Fruit fly (Drosophila melanogaster) whole organism, prepupa: ENCODE measurements around the gene CG15336.

Source experiments
- CG10631 ChIP-seq: fragments of 200-800 bp; sonication (Bioruptor generic); optimal IDR thresholded peaks from 2 replicates; lab custom pipeline; 2016; ENCODE audit warnings: missing biosample characterization, missing genetic modification characterization
- CG11902 ChIP-seq: fragments of 200-800 bp; sonication (Bioruptor generic); optimal IDR thresholded peaks from 3 replicates; lab custom pipeline; 2016; ENCODE audit warnings: missing biosample characterization, missing genetic modification characterization
- CG1621 ChIP-seq: fragments of 200-800 bp; sonication (Bioruptor generic); optimal IDR thresholded peaks from 3 replicates; lab custom pipeline; 2018; ENCODE audit warnings: missing biosample characterization, mild to moderate bottlenecking, missing genetic modification characterization
- CG3032 ChIP-seq: fragments of 200-800 bp; optimal IDR thresholded peaks from 2 replicates; lab custom pipeline; 2019; ENCODE audit warnings: missing biosample characterization, mild to moderate bottlenecking, missing genetic modification characterization, moderate library complexity
- CG3919 ChIP-seq: fragments of 200-800 bp; sonication (Bioruptor generic); optimal IDR thresholded peaks from 3 replicates; lab custom pipeline; 2016; ENCODE audit warnings: missing biosample characterization, missing genetic modification characterization
- CG6163 ChIP-seq: fragments of 200-800 bp; sonication (Bioruptor generic); IDR thresholded peaks from 3 replicates; pipeline ENCODE4 v1.3.6; 2022; ENCODE audit warnings: missing biosample characterization, missing genetic modification characterization
- CG6854 ChIP-seq: fragments of 200-800 bp; sonication (Bioruptor generic); optimal IDR thresholded peaks from 2 replicates; lab custom pipeline; 2017; ENCODE audit warnings: missing biosample characterization, mild to moderate bottlenecking, missing genetic modification characterization
- CG9139 ChIP-seq: fragments of 200-800 bp; sonication (Bioruptor generic); optimal IDR thresholded peaks from 3 replicates; lab custom pipeline; 2017; ENCODE audit warnings: missing biosample characterization, mild to moderate bottlenecking, missing genetic modification characterization
- Eip78C ChIP-seq: fragments of 200-800 bp; sonication (Bioruptor generic); peaks from one replicate; lab custom pipeline; 2016; ENCODE audit warnings: missing biosample characterization, missing genetic modification characterization
- Eip93F ChIP-seq: fragments of 200-800 bp; sonication (Bioruptor generic); optimal IDR thresholded peaks from 2 replicates; lab custom pipeline; 2016; ENCODE audit warnings: missing biosample characterization, mild to moderate bottlenecking, missing genetic modification characterization
- Hr38 ChIP-seq: sonication (Bioruptor generic); optimal IDR thresholded peaks from 2 replicates; lab custom pipeline; 2016; ENCODE audit warnings: missing biosample characterization, missing genetic modification characterization
- Met ChIP-seq: fragments of 200-800 bp; sonication (Bioruptor generic); optimal IDR thresholded peaks from 3 replicates; lab custom pipeline; 2016; ENCODE audit warnings: missing biosample characterization, missing genetic modification characterization
- OdsH ChIP-seq: fragments of 200-800 bp; sonication (Bioruptor generic); optimal IDR thresholded peaks from 3 replicates; lab custom pipeline; 2016; ENCODE audit warnings: missing biosample characterization, missing genetic modification characterization
- Sox15 ChIP-seq: fragments of 200-800 bp; sonication (Bioruptor generic); optimal IDR thresholded peaks from 3 replicates; lab custom pipeline; 2016; ENCODE audit warnings: missing biosample characterization, missing genetic modification characterization
- achi ChIP-seq: fragments of 200-800 bp; sonication (Bioruptor generic); optimal IDR thresholded peaks from 3 replicates; lab custom pipeline; 2016; ENCODE audit warnings: missing biosample characterization, missing genetic modification characterization
- fd59A ChIP-seq: fragments of 200-800 bp; sonication (Bioruptor generic); optimal IDR thresholded peaks from 2 replicates; lab custom pipeline; 2017; ENCODE audit warnings: missing biosample characterization, mild to moderate bottlenecking, missing genetic modification characterization, missing genetic modification reagents
- net ChIP-seq: fragments of 200-800 bp; sonication (Bioruptor generic); optimal IDR thresholded peaks from 3 replicates; lab custom pipeline; 2016; ENCODE audit warnings: missing biosample characterization, missing genetic modification characterization
- ss ChIP-seq, 2 experiments: fragments of 200-800 bp; sonication (Bioruptor generic); optimal IDR thresholded peaks; 2 replicates in 1 of 2; 3 replicates in 1 of 2; lab custom pipeline; 2017 to 2018; ENCODE audit warnings: mild to moderate bottlenecking in 2 of 2, missing biosample characterization in 2 of 2, missing genetic modification characterization in 2 of 2, moderate library complexity in 1 of 2

Gene CG15336

DNA sequence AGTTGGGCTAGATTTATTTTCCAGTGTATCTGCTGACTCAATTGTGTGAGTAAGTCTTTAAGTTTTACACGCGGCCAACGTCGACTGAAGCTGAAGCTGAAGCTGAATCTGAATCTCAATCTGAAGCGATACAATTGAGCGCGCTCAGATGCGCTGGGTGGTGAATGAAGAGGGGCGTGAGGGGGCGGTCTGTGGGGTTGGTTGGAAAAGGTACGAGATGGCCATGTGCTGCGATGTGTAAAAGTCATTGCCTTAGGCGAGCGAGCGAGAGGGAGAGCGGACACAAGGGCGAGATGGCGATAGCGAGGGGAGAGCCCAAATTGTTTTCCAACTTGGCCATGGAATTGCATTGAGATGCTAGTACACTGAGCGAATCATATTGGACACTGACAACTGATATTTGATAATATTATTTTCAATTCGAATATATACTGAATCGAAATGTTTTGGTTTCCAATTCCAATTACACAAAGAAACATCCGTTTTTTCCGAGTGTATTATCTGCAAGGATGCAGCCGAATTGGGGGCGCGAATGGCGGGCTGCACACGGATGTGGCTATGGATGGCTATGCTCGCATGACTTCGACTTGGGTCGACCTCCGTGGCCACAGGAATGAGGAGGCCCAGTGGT, 49.0 kb downstream of the CG15336 start (continued):
- peak; percentile 36 to 39 for TF ChIP-seq ss (GFP tag; optimal IDR thresholded peaks at IDR 0.05; lab: Kevin White, UChicago)
- peak; percentile 31 for TF ChIP-seq fd59A (GFP tag; lab: Kevin White, UChicago)
- TF ChIP-seq Met = peak; percentile 80
- peak; percentile 82 for TF ChIP-seq CG3919 (GFP tag; lab: Kevin White, UChicago)
- peak; percentile 70 for TF ChIP-seq achi
- TF ChIP-seq Eip93F (GFP tag; lab: Kevin White, UChicago) = peak; percentile 43
- peak; percentile 35 for TF ChIP-seq CG9139 (GFP tag; lab: Kevin White, UChicago)
- TF ChIP-seq CG11902 (GFP tag; lab: Kevin White, UChicago) = peak; percentile 60
- TF ChIP-seq OdsH = peak; percentile 66
- peak; percentile 56 for TF ChIP-seq CG6854 (GFP tag; lab: Kevin White, UChicago)
- TF ChIP-seq Eip78C (GFP tag; lab: Kevin White, UChicago) = peak; percentile 93
- no peak for TF ChIP-seq Hr38 (GFP tag; lab: Kevin White, UChicago)
- peak; percentile 69 for TF ChIP-seq CG10631 (GFP tag; lab: Kevin White, UChicago)
- TF ChIP-seq net = peak; percentile 13
- peak; percentile 61 for TF ChIP-seq CG3032
- TF ChIP-seq Sox15 (GFP tag; lab: Kevin White, UChicago) = peak; percentile 57
- TF ChIP-seq CG6163 (GFP tag; lab: Robert Waterston, UW) = peak; percentile 91
- TF ChIP-seq CG1621 (tag; lab: Kevin White, UChicago) = peak; percentile 68
